Fruit fly (Drosophila melanogaster): Measurements from ENCODE around the gene LManII.
A peak's percentile ranks its signal among the peaks of the same experiment; 100 is the strongest.

LManII gene

DNA sequence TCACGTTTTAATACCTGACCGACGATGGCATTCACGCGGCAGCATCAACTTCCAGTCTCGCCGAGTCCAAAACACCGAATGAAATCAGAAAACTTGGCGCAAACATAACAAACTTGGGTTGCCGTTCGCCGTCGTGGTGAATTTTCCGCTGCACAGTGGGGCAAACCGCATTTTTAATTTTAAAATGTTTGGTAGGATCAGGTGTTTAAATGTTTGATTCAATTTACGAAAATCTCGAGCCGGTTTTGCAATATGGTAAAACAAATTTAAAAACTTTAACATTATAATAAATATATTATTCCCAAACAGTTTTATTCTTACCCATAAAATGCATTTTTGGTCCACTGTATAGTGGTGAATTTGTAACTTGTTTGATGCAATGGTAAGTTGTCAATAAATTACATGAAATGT lies 16.8 kb downstream of the LManII start, which contains the start of gene RluA-1 (continued):
- TF ChIP-seq Atf3 (GFP tag; optimal IDR thresholded peaks at IDR 0.05) (peak; percentile 92), CG10274 (GFP tag; optimal IDR thresholded peaks at IDR 0.05) (peak; percentile 92), E2f1 (GFP tag; IDR thresholded peaks at IDR 0.05) (peak; percentile 100), CG3995 (GFP tag; optimal IDR thresholded peaks at IDR 0.05) (peak; percentile 66), CG10147 (GFP tag; optimal IDR thresholded peaks at IDR 0.05) (peak; percentile 98), CG2129 (GFP tag; IDR thresholded peaks at IDR 0.05; ENCODE audit: partially characterized antibody) (no peak), jigr1 (GFP tag; IDR thresholded peaks at IDR 0.05) (peak; percentile 94), ranshi (GFP tag; IDR thresholded peaks at IDR 0.05) (peak; percentile 93; the same call in 1 of the 2 replicates), zen (tag; optimal IDR thresholded peaks at IDR 0.05) (peak; percentile 100), emc (GFP tag; optimal IDR thresholded peaks at IDR 0.05) (peak; percentile 79), ssp (GFP tag; IDR thresholded peaks at IDR 0.05) (peak; percentile 95), crol (GFP tag; IDR thresholded peaks at IDR 0.05) (peak; percentile 70), ken (GFP tag; IDR thresholded peaks at IDR 0.05) (peak; percentile 99), Bdp1 (GFP tag; optimal IDR thresholded peaks at IDR 0.05) (peak; percentile 92), CrebB (tag; optimal IDR thresholded peaks at IDR 0.05) (peak; percentile 99), luna (GFP tag; optimal IDR thresholded peaks at IDR 0.05) (no peak), CG10462 (GFP tag; optimal IDR thresholded peaks at IDR 0.05) (peak; percentile 99), H2.0 (GFP tag; IDR thresholded peaks at IDR 0.05) (peak; percentile 99), ash1 (GFP tag; optimal IDR thresholded peaks at IDR 0.05) (peak; percentile 87), D19A (tag; optimal IDR thresholded peaks at IDR 0.05) (peak; percentile 95), Kr (GFP tag; optimal IDR thresholded peaks at IDR 0.05) (peak; percentile 92), Optix (GFP tag; IDR thresholded peaks at IDR 0.05) (peak; percentile 99), CG6813 (GFP tag; optimal IDR thresholded peaks at IDR 0.05) (peak; percentile 99), CG2712 (tag; optimal IDR thresholded peaks at IDR 0.05) (peak; percentile 100), bigmax (GFP tag; optimal IDR thresholded peaks at IDR 0.05) (peak; percentile 80), Vsx1 (GFP tag; optimal IDR thresholded peaks at IDR 0.05) (peak; percentile 98), al (GFP tag; IDR thresholded peaks at IDR 0.05) (peak; percentile 93), CG4424 (GFP tag; optimal IDR thresholded peaks at IDR 0.05) (peak; percentile 99), wek (GFP tag; optimal IDR thresholded peaks at IDR 0.05) (peak; percentile 96), CG15269 (tag; optimal IDR thresholded peaks at IDR 0.05) (peak; percentile 100), CG12744 (GFP tag; optimal IDR thresholded peaks at IDR 0.05) (peak; percentile 93), Myb (GFP tag; optimal IDR thresholded peaks at IDR 0.05) (peak; percentile 70), CoRest (tag; optimal IDR thresholded peaks at IDR 0.05) (peak; percentile 100), yki (optimal IDR thresholded peaks at IDR 0.05) (no peak), CG11504 (tag; optimal IDR thresholded peaks at IDR 0.05) (peak; percentile 96), CG12219 (GFP tag; optimal IDR thresholded peaks at IDR 0.05) (peak; percentile 99), pzg (GFP tag; optimal IDR thresholded peaks at IDR 0.05) (peak; percentile 26), da (GFP tag; optimal IDR thresholded peaks at IDR 0.05) (peak; percentile 84), Sry-β (GFP tag; optimal IDR thresholded peaks at IDR 0.05) (peak; percentile 79), Jarid2 (GFP tag; optimal IDR thresholded peaks at IDR 0.05) (peak; percentile 94), CG8281 (tag; optimal IDR thresholded peaks at IDR 0.05) (peak; percentile 97), TFAM (GFP tag; optimal IDR thresholded peaks at IDR 0.05) (peak; percentile 95), CG16779 (GFP tag; IDR thresholded peaks at IDR 0.05) (peak; percentile 98), CG17385 (GFP tag; optimal IDR thresholded peaks at IDR 0.05) (peak; percentile 99), sr (GFP tag; IDR thresholded peaks at IDR 0.05) (peak; percentile 91), btn (GFP tag; optimal IDR thresholded peaks at IDR 0.05) (peak; percentile 89), ttk (GFP tag; IDR thresholded peaks at IDR 0.05) (peak; percentile 99), CG2875 (GFP tag; optimal IDR thresholded peaks at IDR 0.05) (peak; percentile 100), klu (GFP tag; IDR thresholded peaks at IDR 0.05) (peak; percentile 98), CG2889 (GFP tag; IDR thresholded peaks at IDR 0.05) (peak; percentile 98), CG3847 (GFP tag; IDR thresholded peaks at IDR 0.05) (peak; percentile 99), Ets65A (GFP tag) (peak; percentile 98)

Measured in whole organism, embryonic.